Fruit fly (Drosophila melanogaster): ENCODE data around the gene dsb.

- TF ChIP-seq CG1620 (GFP tag; optimal IDR thresholded peaks at IDR 0.05) (no peak), kay (GFP tag; ENCODE audit: borderline replicate concordance) (no peak), Crg-1 (GFP tag; optimal IDR thresholded peaks at IDR 0.05) (no peak), tj (GFP tag; optimal IDR thresholded peaks at IDR 0.05) (no peak), cnc (optimal IDR thresholded peaks at IDR 0.05) (no peak), CG7101 (tag; optimal IDR thresholded peaks at IDR 0.05) (no peak)
Observed at dm6 chr3L:1868841-1869240, 41.2 kb downstream of the dsb start.
